Fruit fly (Drosophila melanogaster) whole organism, prepupa: ENCODE measurements around the gene Polr2I.
A peak's percentile ranks its signal among the peaks of the same experiment; 100 is the strongest.

ENCODE experiments used
- Blimp-1 ChIP-seq: fragments of 200-800 bp; sonication (Bioruptor generic); optimal IDR thresholded peaks from 3 replicates; lab custom pipeline; 2017; ENCODE audit warnings: missing biosample characterization, missing genetic modification characterization, mild to moderate bottlenecking, moderate library complexity, missing genetic modification reagents
- CG10631 ChIP-seq: fragments of 200-800 bp; sonication (Bioruptor generic); optimal IDR thresholded peaks from 2 replicates; lab custom pipeline; 2016; ENCODE audit warnings: missing biosample characterization, missing genetic modification characterization
- CG10669 ChIP-seq: fragments of 200-800 bp; sonication (Bioruptor generic); optimal IDR thresholded peaks from 3 replicates; lab custom pipeline; 2018; ENCODE audit warnings: missing biosample characterization, mild to moderate bottlenecking, missing genetic modification characterization, moderate library complexity
- CG11762 ChIP-seq: fragments of 200-800 bp; sonication (Bioruptor generic); optimal IDR thresholded peaks from 3 replicates; lab custom pipeline; 2016; ENCODE audit warnings: missing biosample characterization, missing genetic modification characterization; ENCODE audit not compliant: insufficient read depth
- CG11902 ChIP-seq: fragments of 200-800 bp; sonication (Bioruptor generic); optimal IDR thresholded peaks from 3 replicates; lab custom pipeline; 2016; ENCODE audit warnings: missing biosample characterization, missing genetic modification characterization
- CG15336 ChIP-seq: fragments of 200-800 bp; sonication (Bioruptor generic); IDR thresholded peaks from 2 replicates; pipeline ENCODE4 v1.3.6; 2022; ENCODE audit warnings: missing biosample characterization, missing genetic modification characterization
- CG1621 ChIP-seq: fragments of 200-800 bp; sonication (Bioruptor generic); optimal IDR thresholded peaks from 3 replicates; lab custom pipeline; 2018; ENCODE audit warnings: missing biosample characterization, mild to moderate bottlenecking, missing genetic modification characterization
- CG31627 ChIP-seq: fragments of 200-800 bp; sonication (Bioruptor generic); optimal IDR thresholded peaks from 3 replicates; lab custom pipeline; 2016; ENCODE audit warnings: missing biosample characterization, missing genetic modification characterization
- CG34406 ChIP-seq: fragments of 200-800 bp; sonication (Bioruptor generic); optimal IDR thresholded peaks from 3 replicates; lab custom pipeline; 2016; ENCODE audit warnings: missing biosample characterization, missing genetic modification characterization
- CG3919 ChIP-seq: fragments of 200-800 bp; sonication (Bioruptor generic); optimal IDR thresholded peaks from 3 replicates; lab custom pipeline; 2016; ENCODE audit warnings: missing biosample characterization, missing genetic modification characterization
- CG6276 ChIP-seq: fragments of 200-800 bp; sonication (Bioruptor generic); optimal IDR thresholded peaks from 2 replicates; lab custom pipeline; 2017; ENCODE audit warnings: missing biosample characterization, mild to moderate bottlenecking, missing genetic modification characterization
- CG6854 ChIP-seq: fragments of 200-800 bp; sonication (Bioruptor generic); optimal IDR thresholded peaks from 2 replicates; lab custom pipeline; 2017; ENCODE audit warnings: missing biosample characterization, mild to moderate bottlenecking, missing genetic modification characterization
- CG8119 ChIP-seq: fragments of 200-800 bp; sonication (Bioruptor generic); IDR thresholded peaks from 3 replicates; pipeline ENCODE4 v1.3.6; 2022; ENCODE audit warnings: missing biosample characterization, missing genetic modification characterization
- CG8632 ChIP-seq: fragments of 200-800 bp; sonication (Bioruptor generic); optimal IDR thresholded peaks from 3 replicates; lab custom pipeline; 2016; ENCODE audit warnings: missing biosample characterization, missing genetic modification characterization
- Eip75B ChIP-seq: fragments of 200-800 bp; sonication (Bioruptor generic); optimal IDR thresholded peaks from 3 replicates; lab custom pipeline; 2016; ENCODE audit warnings: missing biosample characterization, missing genetic modification characterization
- Eip78C ChIP-seq: fragments of 200-800 bp; sonication (Bioruptor generic); peaks from one replicate; lab custom pipeline; 2016; ENCODE audit warnings: missing biosample characterization, missing genetic modification characterization
- Eip93F ChIP-seq: fragments of 200-800 bp; sonication (Bioruptor generic); optimal IDR thresholded peaks from 2 replicates; lab custom pipeline; 2016; ENCODE audit warnings: missing biosample characterization, mild to moderate bottlenecking, missing genetic modification characterization
- Ets21C ChIP-seq: fragments of 200-800 bp; sonication (Bioruptor generic); optimal IDR thresholded peaks from 3 replicates; lab custom pipeline; 2016; ENCODE audit warnings: missing biosample characterization, missing genetic modification characterization
- Ets96B ChIP-seq: fragments of 200-800 bp; optimal IDR thresholded peaks from 2 replicates; lab custom pipeline; 2019; ENCODE audit warnings: missing biosample characterization, mild to moderate bottlenecking, missing genetic modification characterization, moderate library complexity
- Hr38 ChIP-seq: sonication (Bioruptor generic); optimal IDR thresholded peaks from 2 replicates; lab custom pipeline; 2016; ENCODE audit warnings: missing biosample characterization, missing genetic modification characterization
- Lpt ChIP-seq: fragments of 200-800 bp; sonication (Bioruptor generic); optimal IDR thresholded peaks from 3 replicates; lab custom pipeline; 2016; ENCODE audit warnings: missing biosample characterization, missing genetic modification characterization
- OdsH ChIP-seq: fragments of 200-800 bp; sonication (Bioruptor generic); optimal IDR thresholded peaks from 3 replicates; lab custom pipeline; 2016; ENCODE audit warnings: missing biosample characterization, missing genetic modification characterization
- Smox ChIP-seq: fragments of 200-800 bp; sonication (Bioruptor generic); optimal IDR thresholded peaks from 3 replicates; lab custom pipeline; 2016; ENCODE audit warnings: missing biosample characterization, missing genetic modification characterization
- Sox102F ChIP-seq: fragments of 200-800 bp; sonication (Bioruptor generic); optimal IDR thresholded peaks from 2 replicates; lab custom pipeline; 2016; ENCODE audit warnings: missing biosample characterization, mild to moderate bottlenecking, missing genetic modification characterization
- Sox15 ChIP-seq: fragments of 200-800 bp; sonication (Bioruptor generic); optimal IDR thresholded peaks from 3 replicates; lab custom pipeline; 2016; ENCODE audit warnings: missing biosample characterization, missing genetic modification characterization
- acj6 ChIP-seq: fragments of 200-800 bp; sonication (Bioruptor generic); optimal IDR thresholded peaks from 3 replicates; lab custom pipeline; 2016; ENCODE audit warnings: missing biosample characterization, missing genetic modification characterization
- dsx ChIP-seq: fragments of 200-800 bp; optimal IDR thresholded peaks from 3 replicates; lab custom pipeline; 2019; ENCODE audit warnings: missing biosample characterization, mild to moderate bottlenecking, missing genetic modification characterization, moderate library complexity; ENCODE audit not compliant: poor library complexity, severe bottlenecking
- eg ChIP-seq: fragments of 200-800 bp; sonication (Bioruptor generic); IDR thresholded peaks from 3 replicates; pipeline ENCODE4 v1.3.6; 2022; ENCODE audit warnings: missing biosample characterization, missing genetic modification characterization
- esn ChIP-seq: fragments of 200-800 bp; sonication (Bioruptor generic); optimal IDR thresholded peaks from 2 replicates; lab custom pipeline; 2016; ENCODE audit warnings: missing biosample characterization, mild to moderate bottlenecking, missing genetic modification characterization, moderate library complexity
- fkh ChIP-seq: fragments of 200-800 bp; sonication (Bioruptor generic); optimal IDR thresholded peaks from 3 replicates; lab custom pipeline; 2017; ENCODE audit warnings: missing biosample characterization, mild to moderate bottlenecking, missing genetic modification characterization, moderate library complexity
- lz ChIP-seq: fragments of 200-800 bp; sonication (Bioruptor generic); optimal IDR thresholded peaks from 3 replicates; lab custom pipeline; 2016; ENCODE audit warnings: missing biosample characterization, missing genetic modification characterization
- net ChIP-seq: fragments of 200-800 bp; sonication (Bioruptor generic); optimal IDR thresholded peaks from 3 replicates; lab custom pipeline; 2016; ENCODE audit warnings: missing biosample characterization, missing genetic modification characterization
- salr ChIP-seq, 2 experiments: fragments of 200-800 bp; sonication (Bioruptor generic); optimal IDR thresholded peaks; 3 replicates each; lab custom pipeline; 2016 to 2018; ENCODE audit warnings: missing biosample characterization in 2 of 2, missing genetic modification characterization in 2 of 2, mild to moderate bottlenecking in 1 of 2
- ss ChIP-seq, 2 experiments: fragments of 200-800 bp; sonication (Bioruptor generic); optimal IDR thresholded peaks; 2 replicates in 1 of 2; 3 replicates in 1 of 2; lab custom pipeline; 2017 to 2018; ENCODE audit warnings: mild to moderate bottlenecking in 2 of 2, missing biosample characterization in 2 of 2, missing genetic modification characterization in 2 of 2, moderate library complexity in 1 of 2
- svp ChIP-seq: fragments of 200-800 bp; sonication (Bioruptor generic); peaks from one replicate; lab custom pipeline; 2016; ENCODE audit warnings: missing biosample characterization, missing genetic modification characterization
- topi ChIP-seq: fragments of 200-800 bp; sonication (Bioruptor generic); optimal IDR thresholded peaks from 3 replicates; lab custom pipeline; 2016; ENCODE audit warnings: missing biosample characterization, missing genetic modification characterization
- vri ChIP-seq: fragments of 200-800 bp; sonication (Bioruptor generic); optimal IDR thresholded peaks from 3 replicates; lab custom pipeline; 2016; ENCODE audit warnings: missing biosample characterization, mild to moderate bottlenecking, missing genetic modification characterization

The Polr2I gene

dm6 chr3R:14298078-14298896, 10.6 kb upstream of the Polr2I start:
- no peak for TF ChIP-seq CG11902 (GFP tag; lab: Kevin White, UChicago)
- TF ChIP-seq CG6276 (GFP tag; lab: Kevin White, UChicago), result peak; percentile 2
- TF ChIP-seq salr (GFP tag; optimal IDR thresholded peaks at IDR 0.05; lab: Kevin White, UChicago), result peak in 1 of 2 experiments; percentile 8
- no peak for TF ChIP-seq svp (GFP tag; lab: Kevin White, UChicago)
- no peak for TF ChIP-seq CG1621
- no peak for TF ChIP-seq acj6 (GFP tag; lab: Kevin White, UChicago)
- TF ChIP-seq Blimp-1, result peak; percentile 99
- TF ChIP-seq CG15336 (GFP tag; lab: Robert Waterston, UW), result 0 out of 2 replicates have a peak, but pooled peaks have one; percentile 12
- no peak for TF ChIP-seq Sox102F (GFP tag; lab: Kevin White, UChicago)
- TF ChIP-seq vri, result peak; percentile 26
- TF ChIP-seq Ets96B (tag; lab: Kevin White, UChicago), result no peak
- TF ChIP-seq Smox, result no peak
- TF ChIP-seq CG10669 (GFP tag; lab: Kevin White, UChicago), result no peak
- 0 out of 3 replicates have a peak, but pooled peaks have one; percentile 33 for TF ChIP-seq eg (GFP tag; lab: Robert Waterston, UW)
- no peak for TF ChIP-seq esn (GFP tag; lab: Kevin White, UChicago)
- TF ChIP-seq CG31627, result no peak
- TF ChIP-seq fkh (GFP tag; lab: Kevin White, UChicago), result peak; percentile 49
- TF ChIP-seq Eip75B, result no peak
- TF ChIP-seq CG8119 (GFP tag; lab: Robert Waterston, UW), result peak; percentile 27; the same call in 1 of the 3 replicates
- no peak for TF ChIP-seq lz (GFP tag; lab: Kevin White, UChicago)
- TF ChIP-seq OdsH (GFP tag; lab: Kevin White, UChicago), result no peak
- no peak for TF ChIP-seq CG8632 (GFP tag; lab: Kevin White, UChicago)
- no peak for TF ChIP-seq CG34406 (GFP tag; lab: Kevin White, UChicago)
- no peak for TF ChIP-seq Hr38 (GFP tag; lab: Kevin White, UChicago)
- TF ChIP-seq CG3919, result peak; percentile 17
- TF ChIP-seq topi (GFP tag; lab: Kevin White, UChicago), result no peak
- no peak for TF ChIP-seq Lpt (GFP tag; lab: Kevin White, UChicago)
- peak; percentile 74 for TF ChIP-seq Eip78C
- TF ChIP-seq Ets21C, result no peak
- TF ChIP-seq ss (GFP tag; optimal IDR thresholded peaks at IDR 0.05; lab: Kevin White, UChicago), result peak in 1 of 2 experiments; percentile 21
- TF ChIP-seq CG6854 (GFP tag; lab: Kevin White, UChicago), result peak; percentile 64

dm6 chr3R:14299891-14300290, 9.0 kb upstream of the Polr2I start:
- TF ChIP-seq Eip75B (no peak), ss (GFP tag; optimal IDR thresholded peaks at IDR 0.05; lab: Kevin White, UChicago) (peak in 1 of 2 experiments; percentile 6), acj6 (GFP tag; lab: Kevin White, UChicago) (no peak), fkh (GFP tag; lab: Kevin White, UChicago) (peak; percentile 84), CG11762 (no peak), net (GFP tag; lab: Kevin White, UChicago) (no peak)

dm6 chr3R:14302128-14302527, 6.8 kb upstream of the Polr2I start, which contains the start of gene IFT54:
Gene IFT54, plus strand, starts transcription at chr3R:14302428.
- TF ChIP-seq lz (GFP tag; lab: Kevin White, UChicago), result no peak
- no peak for TF ChIP-seq dsx (GFP tag; lab: Kevin White, UChicago)
- TF ChIP-seq CG10631 (GFP tag; lab: Kevin White, UChicago), result no peak
- no peak for TF ChIP-seq Sox15 (GFP tag; lab: Kevin White, UChicago)
- no peak for TF ChIP-seq Eip93F
- TF ChIP-seq net (GFP tag; lab: Kevin White, UChicago), result no peak
- no peak for TF ChIP-seq salr (GFP tag; optimal IDR thresholded peaks at IDR 0.05; lab: Kevin White, UChicago)
- TF ChIP-seq CG8632 (GFP tag; lab: Kevin White, UChicago), result no peak
